Worm (Caenorhabditis elegans) whole organism, L2 larva: Measurements from ENCODE around the gene col-72.
"Not testable (repeated sequence)": the region's sequence is repeated elsewhere in the genome, so short reads cannot be mapped to it uniquely, and the experiment has no call there.

Experiments
- C34F6.9 ChIP-seq: fragments of 150-350 bp; optimal IDR thresholded peaks from 2 replicates; lab custom pipeline; 2014; ENCODE audit warnings: missing biosample characterization, missing genetic modification characterization
- F13H6.1 ChIP-seq: sonication (generic microtip); optimal IDR thresholded peaks from 2 replicates; lab custom pipeline; 2016; ENCODE audit warnings: missing genetic modification characterization, missing compliant biosample characterization
- R02D3.7 ChIP-seq: fragments of 150-350 bp; optimal IDR thresholded peaks from 2 replicates; lab custom pipeline; 2014; ENCODE audit warnings: missing biosample characterization, missing genetic modification characterization
- Y55F3AM.14 ChIP-seq: fragments of 200-800 bp; sonication (Bioruptor generic); optimal IDR thresholded peaks from 2 replicates; lab custom pipeline; 2018; ENCODE audit warnings: mild to moderate bottlenecking, missing genetic modification characterization, missing compliant biosample characterization
- ZK546.5 ChIP-seq: sonication (generic microtip); optimal IDR thresholded peaks from 2 replicates; lab custom pipeline; 2017; ENCODE audit warnings: missing biosample characterization, missing genetic modification characterization
- alr-1 ChIP-seq: fragments of 150-350 bp; optimal IDR thresholded peaks from 2 replicates; lab custom pipeline; 2014; ENCODE audit warnings: missing biosample characterization, missing genetic modification characterization
- ama-1 ChIP-seq: fragments of 150-350 bp; optimal IDR thresholded peaks from 2 replicates; lab custom pipeline; 2018; ENCODE audit warnings: inconsistent platforms
- blmp-1 ChIP-seq: sonication (generic microtip); optimal IDR thresholded peaks from 2 replicates; lab custom pipeline; 2017; ENCODE audit warnings: missing genetic modification characterization, mild to moderate bottlenecking, missing compliant biosample characterization, antibody characterized with exemption, moderate library complexity; ENCODE audit not compliant: insufficient read depth
- ceh-16 ChIP-seq: fragments of 150-350 bp; optimal IDR thresholded peaks from 2 replicates; lab custom pipeline; 2014; ENCODE audit warnings: missing biosample characterization, missing genetic modification characterization
- crh-2 ChIP-seq: sonication (generic microtip); optimal IDR thresholded peaks from 2 replicates; lab custom pipeline; 2017; ENCODE audit warnings: missing biosample characterization, missing genetic modification characterization
- dmd-4 ChIP-seq: sonication (generic microtip); optimal IDR thresholded peaks from 2 replicates; lab custom pipeline; 2017; ENCODE audit warnings: missing biosample characterization, missing genetic modification characterization
- egl-27 ChIP-seq: sonication (generic microtip); optimal IDR thresholded peaks from 3 replicates; lab custom pipeline; 2017; ENCODE audit warnings: missing biosample characterization, missing genetic modification reagents, missing genetic modification characterization
- elt-3 ChIP-seq: sonication (generic microtip); optimal IDR thresholded peaks from 2 replicates; lab custom pipeline; 2017; ENCODE audit warnings: missing biosample characterization, missing genetic modification characterization
- fos-1 ChIP-seq: fragments of 150-350 bp; optimal IDR thresholded peaks from 2 replicates; lab custom pipeline; 2014; ENCODE audit warnings: missing biosample characterization, missing genetic modification characterization
- gmeb-1 ChIP-seq: fragments of 150-350 bp; optimal IDR thresholded peaks from 2 replicates; lab custom pipeline; 2014; ENCODE audit warnings: missing biosample characterization, missing genetic modification characterization
- lin-11 ChIP-seq: fragments of 150-350 bp; sonication (generic microtip); optimal IDR thresholded peaks from 2 replicates; lab custom pipeline; 2014; ENCODE audit warnings: missing biosample characterization, missing genetic modification characterization, inconsistent platforms, mixed read lengths
- lin-13 ChIP-seq: fragments of 150-350 bp; optimal IDR thresholded peaks from 2 replicates; lab custom pipeline; 2014; ENCODE audit warnings: missing biosample characterization, missing genetic modification reagents, missing genetic modification characterization
- lin-39 ChIP-seq: fragments of 150-350 bp; optimal IDR thresholded peaks from 2 replicates; lab custom pipeline; 2014; ENCODE audit warnings: missing biosample characterization, missing genetic modification reagents, missing genetic modification characterization
- lsy-2 ChIP-seq, 2 experiments: fragments of 150-350 bp in 1 of 2; sonication (generic microtip) in 1 of 2; optimal IDR thresholded peaks; 2 replicates each; lab custom pipeline; 2014 to 2017; ENCODE audit warnings: missing biosample characterization in 2 of 2, missing genetic modification characterization in 2 of 2
- mab-5 ChIP-seq: fragments of 150-350 bp; optimal IDR thresholded peaks from 2 replicates; lab custom pipeline; 2014; ENCODE audit warnings: missing biosample characterization, missing genetic modification characterization
- mbf-1 ChIP-seq: sonication (generic microtip); optimal IDR thresholded peaks from 2 replicates; lab custom pipeline; 2017; ENCODE audit warnings: missing biosample characterization, missing genetic modification characterization
- mdl-1 ChIP-seq, 2 experiments: fragments of 150-350 bp in 1 of 2; sonication (generic microtip) in 1 of 2; optimal IDR thresholded peaks; 2 replicates each; lab custom pipeline; 2017; ENCODE audit warnings: missing biosample characterization in 2 of 2, missing genetic modification characterization in 2 of 2
- nhr-10 ChIP-seq: sonication (generic microtip); optimal IDR thresholded peaks from 2 replicates; lab custom pipeline; 2017; ENCODE audit warnings: missing biosample characterization, missing genetic modification characterization
- nhr-11 ChIP-seq: fragments of 150-350 bp; optimal IDR thresholded peaks from 2 replicates; lab custom pipeline; 2014; ENCODE audit warnings: missing biosample characterization, missing genetic modification characterization
- nhr-12 ChIP-seq: fragments of 150-350 bp; optimal IDR thresholded peaks from 2 replicates; lab custom pipeline; 2014; ENCODE audit warnings: missing biosample characterization, missing genetic modification characterization
- nhr-129 ChIP-seq: fragments of 150-350 bp; optimal IDR thresholded peaks from 2 replicates; lab custom pipeline; 2014; ENCODE audit warnings: missing biosample characterization, missing genetic modification characterization
- nhr-21 ChIP-seq: fragments of 150-350 bp; optimal IDR thresholded peaks from 2 replicates; lab custom pipeline; 2014; ENCODE audit warnings: missing biosample characterization, missing genetic modification characterization
- nhr-23 ChIP-seq: fragments of 150-350 bp; optimal IDR thresholded peaks from 2 replicates; lab custom pipeline; 2014; ENCODE audit warnings: missing biosample characterization, missing genetic modification reagents, missing genetic modification characterization
- nhr-237 ChIP-seq: fragments of 150-350 bp; optimal IDR thresholded peaks from 2 replicates; lab custom pipeline; 2014; ENCODE audit warnings: missing biosample characterization, missing genetic modification characterization
- nhr-25 ChIP-seq: fragments of 150-350 bp; sonication (generic microtip); optimal IDR thresholded peaks from 3 replicates; lab custom pipeline; 2014; ENCODE audit warnings: missing biosample characterization, missing genetic modification characterization
- nhr-6 ChIP-seq: fragments of 150-350 bp; optimal IDR thresholded peaks from 2 replicates; lab custom pipeline; 2014; ENCODE audit warnings: missing biosample characterization, missing genetic modification characterization
- nhr-77 ChIP-seq: fragments of 150-350 bp; optimal IDR thresholded peaks from 2 replicates; lab custom pipeline; 2014; ENCODE audit warnings: missing biosample characterization, missing genetic modification characterization
- peb-1 ChIP-seq: fragments of 150-350 bp; optimal IDR thresholded peaks from 2 replicates; lab custom pipeline; 2014; ENCODE audit warnings: missing biosample characterization, missing genetic modification characterization
- sem-4 ChIP-seq: fragments of 150-350 bp; optimal IDR thresholded peaks from 2 replicates; lab custom pipeline; 2014; ENCODE audit warnings: missing biosample characterization, missing genetic modification reagents, missing genetic modification characterization
- skn-1 ChIP-seq: sonication (generic microtip); optimal IDR thresholded peaks from 2 replicates; lab custom pipeline; 2017; ENCODE audit warnings: missing biosample characterization, missing genetic modification characterization
- sma-3 ChIP-seq: sonication (generic microtip); optimal IDR thresholded peaks from 2 replicates; lab custom pipeline; 2016; ENCODE audit warnings: missing genetic modification reagents, missing genetic modification characterization, missing compliant biosample characterization
- sma-9 ChIP-seq, 2 experiments: fragments of 150-350 bp in 1 of 2; sonication (generic microtip) in 1 of 2; optimal IDR thresholded peaks; 2 replicates each; lab custom pipeline; 2014 to 2016; ENCODE audit warnings: missing genetic modification characterization in 2 of 2, mild to moderate bottlenecking in 1 of 2, missing biosample characterization in 1 of 2, missing compliant biosample characterization in 1 of 2, missing genetic modification reagents in 1 of 2, moderate library complexity in 1 of 2
- snpc-4 ChIP-seq: fragments of 150-350 bp; optimal IDR thresholded peaks from 2 replicates; lab custom pipeline; 2014; ENCODE audit warnings: missing biosample characterization, missing genetic modification characterization
- unc-39 ChIP-seq: fragments of 150-350 bp; optimal IDR thresholded peaks from 2 replicates; lab custom pipeline; 2014; ENCODE audit warnings: missing biosample characterization, missing genetic modification characterization
- unc-55 ChIP-seq: fragments of 150-350 bp; sonication (generic microtip); optimal IDR thresholded peaks from 3 replicates; lab custom pipeline; 2014; ENCODE audit warnings: missing biosample characterization, missing genetic modification reagents, missing genetic modification characterization
- unc-62 ChIP-seq: fragments of 150-350 bp; optimal IDR thresholded peaks from 2 replicates; lab custom pipeline; 2014; ENCODE audit warnings: missing biosample characterization, missing genetic modification reagents, missing genetic modification characterization
- zag-1 ChIP-seq: fragments of 150-350 bp; optimal IDR thresholded peaks from 2 replicates; lab custom pipeline; 2014; ENCODE audit warnings: missing biosample characterization, missing genetic modification characterization
- ztf-1 ChIP-seq: fragments of 200-800 bp; sonication (Bioruptor generic); conservative IDR thresholded peaks from 2 replicates; pipeline ENCODE4 v1.3.6; 2022; ENCODE audit warnings: missing genetic modification characterization, missing compliant biosample characterization
- ztf-11 ChIP-seq: sonication (generic microtip); optimal IDR thresholded peaks from 2 replicates; lab custom pipeline; 2017; ENCODE audit warnings: missing biosample characterization, missing genetic modification characterization
- ztf-4 ChIP-seq: fragments of 150-350 bp; optimal IDR thresholded peaks from 2 replicates; lab custom pipeline; 2014; ENCODE audit warnings: missing biosample characterization, missing genetic modification characterization

Gene col-72

DNA sequence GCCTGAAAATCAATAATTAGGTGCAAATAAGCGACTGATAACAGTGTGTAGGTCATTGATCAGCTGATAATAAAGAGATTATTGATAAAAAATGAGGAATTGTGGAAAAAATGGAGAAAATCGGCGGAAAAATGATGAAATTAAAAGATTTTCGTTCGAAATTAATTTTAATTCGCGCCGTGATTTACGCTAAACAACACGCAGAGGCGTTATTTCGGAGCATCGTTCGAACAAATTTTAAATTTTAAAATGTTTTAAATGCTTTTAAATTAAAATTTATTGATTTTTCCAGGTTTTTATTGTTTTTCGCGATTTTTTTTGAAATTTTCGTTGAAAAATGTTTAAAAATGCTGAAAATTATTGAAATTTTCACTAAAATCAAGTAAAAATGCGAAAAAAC is 24.6 kb downstream of the col-72 start, which contains the start of gene Y49F6B.9:
TSS of gene Y49F6B.9 (minus strand) at position 2 of the 400 bp plus-strand sequence.
- TF ChIP-seq C34F6.9 (tag; lab: Kevin White, UChicago) (no peak), nhr-11 (tag; lab: Kevin White, UChicago) (no peak), ztf-1 (no peak), lin-13 (GFP tag; lab: Kevin White, UChicago) (no peak), gmeb-1 (tag; lab: Kevin White, UChicago) (no peak), mdl-1 (tag; optimal IDR thresholded peaks at IDR 0.05; lab: Kevin White, UChicago) (no peak), lin-11 (tag; lab: Kevin White, UChicago) (no peak), mbf-1 (tag; lab: Kevin White, UChicago) (no peak)
- TF ChIP-seq, all 48 proteins: peak for 0

DNA sequence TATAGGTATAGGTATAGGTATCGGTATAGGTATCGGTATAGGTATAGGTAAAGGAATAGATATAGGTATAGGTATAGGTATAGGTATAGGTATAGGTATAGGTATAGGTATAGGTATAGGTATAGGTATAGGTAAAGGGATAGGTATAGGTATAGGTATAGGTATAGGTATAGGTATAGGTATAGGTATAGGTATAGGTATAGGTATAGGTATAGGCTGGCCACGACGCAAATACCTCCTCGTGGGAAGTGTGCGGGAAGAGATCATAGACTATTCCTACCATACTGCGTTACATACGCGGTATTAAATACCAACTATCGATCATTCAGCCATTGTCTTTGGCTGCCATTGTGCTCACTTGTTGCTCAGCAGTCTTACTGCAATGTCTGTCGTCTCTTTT is 33.2 kb downstream of the col-72 start, which contains the start of gene fbxb-112:
TSS of gene fbxb-112 (plus strand) at position 301 of the 400 bp plus-strand sequence.
- not testable (repeated sequence) for TF ChIP-seq crh-2 (tag; lab: Kevin White, UChicago); ama-1; C34F6.9 (tag; lab: Kevin White, UChicago)

DNA sequence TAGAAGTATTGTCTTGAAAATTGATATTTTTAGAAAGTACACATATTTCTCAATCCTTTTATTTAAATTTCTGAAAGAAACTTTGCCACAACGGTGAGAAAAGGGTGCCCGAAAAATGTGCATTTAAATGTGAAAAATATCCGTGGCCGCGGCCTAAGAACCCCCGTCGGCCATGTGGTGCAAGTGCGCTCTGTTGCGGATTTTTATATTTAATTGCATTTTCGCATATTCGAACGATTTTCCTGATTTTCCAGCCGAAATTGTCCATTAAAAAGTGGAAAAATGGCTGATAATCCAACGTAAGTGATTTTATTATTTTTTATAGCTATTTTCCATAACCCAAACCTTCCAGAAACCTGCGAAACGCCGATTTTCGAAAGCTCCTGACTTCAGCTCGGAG is 41.8 kb downstream of the col-72 start, which contains the start of gene smu-2:
TSS of gene smu-2 (plus strand) at position 178 of the 400 bp plus-strand sequence.
- TF ChIP-seq lsy-2 (tag; optimal IDR thresholded peaks at IDR 0.05; lab: Kevin White, UChicago) (peak in 1 of 2 experiments; percentile 37), lin-39 (no peak), unc-39 (tag; lab: Kevin White, UChicago) (no peak), snpc-4 (tag; lab: Kevin White, UChicago) (no peak), nhr-237 (tag; lab: Kevin White, UChicago) (no peak), nhr-11 (tag; lab: Kevin White, UChicago) (no peak), ztf-4 (no peak), unc-55 (GFP tag; lab: Kevin White, UChicago) (peak; percentile 79), ztf-11 (tag; lab: Kevin White, UChicago) (no peak), nhr-10 (tag; lab: Kevin White, UChicago) (no peak), R02D3.7 (tag; lab: Kevin White, UChicago) (no peak), elt-3 (tag; lab: Kevin White, UChicago) (no peak), ama-1 (no peak), mab-5 (peak; percentile 27), nhr-6 (no peak), unc-62 (GFP tag; lab: Kevin White, UChicago) (no peak), blmp-1 (tag; lab: Kevin White, UChicago) (no peak), dmd-4 (tag; lab: Kevin White, UChicago) (no peak), peb-1 (tag; lab: Kevin White, UChicago) (no peak), sem-4 (tag; lab: Kevin White, UChicago) (no peak), ztf-1 (no peak), nhr-129 (no peak), fos-1 (tag; lab: Kevin White, UChicago) (no peak), mdl-1 (tag; optimal IDR thresholded peaks at IDR 0.05; lab: Kevin White, UChicago) (no peak), nhr-12 (tag; lab: Kevin White, UChicago) (no peak), Y55F3AM.14 (GFP tag; lab: Kevin White, UChicago) (no peak), crh-2 (tag; lab: Kevin White, UChicago) (no peak), F13H6.1 (tag; lab: Kevin White, UChicago) (peak; percentile 41), sma-3 (GFP tag; lab: Kevin White, UChicago) (peak; percentile 53), C34F6.9 (tag; lab: Kevin White, UChicago) (peak; percentile 67), nhr-23 (tag; lab: Kevin White, UChicago) (no peak), skn-1 (tag; lab: Kevin White, UChicago) (no peak), gmeb-1 (tag; lab: Kevin White, UChicago) (no peak), zag-1 (tag; lab: Kevin White, UChicago) (no peak), egl-27 (no peak), alr-1 (no peak), lin-13 (GFP tag; lab: Kevin White, UChicago) (peak; percentile 74), nhr-25 (tag; lab: Kevin White, UChicago) (no peak), ceh-16 (tag; lab: Kevin White, UChicago) (no peak), sma-9 (GFP tag; optimal IDR thresholded peaks at IDR 0.05; lab: Kevin White, UChicago) (no peak), sma-9 (tag; optimal IDR thresholded peaks at IDR 0.05; lab: Kevin White, UChicago) (no peak), ZK546.5 (tag; lab: Kevin White, UChicago) (no peak), nhr-21 (tag; lab: Kevin White, UChicago) (no peak), nhr-77 (tag; lab: Kevin White, UChicago) (no peak)
